Worm (Caenorhabditis elegans) whole organism, late embryonic: ENCODE results near the gene C05E11.2.

Experiments
- F13H6.1 ChIP-seq: sonication (generic microtip); optimal IDR thresholded peaks from 2 replicates; lab custom pipeline; 2016; ENCODE audit warnings: missing genetic modification characterization, missing compliant biosample characterization
- ama-1 ChIP-seq: fragments of 150-350 bp; optimal IDR thresholded peaks from 2 replicates; lab custom pipeline; 2014
- dmd-4 ChIP-seq: sonication (generic microtip); optimal IDR thresholded peaks from 2 replicates; lab custom pipeline; 2016; ENCODE audit warnings: borderline replicate concordance, missing genetic modification characterization, missing compliant biosample characterization
- pax-1 ChIP-seq: fragments of 150-350 bp; optimal IDR thresholded peaks from 2 replicates; lab custom pipeline; 2014; ENCODE audit warnings: missing biosample characterization, missing genetic modification characterization
- pqm-1 ChIP-seq: sonication (generic microtip); optimal IDR thresholded peaks from 2 replicates; lab custom pipeline; 2016; ENCODE audit warnings: missing genetic modification characterization, missing compliant biosample characterization
- tbx-2 ChIP-seq: sonication (generic microtip); optimal IDR thresholded peaks from 2 replicates; lab custom pipeline; 2016; ENCODE audit warnings: missing genetic modification characterization, missing compliant biosample characterization

ce11 chrX:4569276-4569675, 17.4 kb upstream of the C05E11.2 start:
- no peak for TF ChIP-seq pax-1 (tag; lab: Kevin White, UChicago)
- no peak for TF ChIP-seq ama-1 (lab: Kevin White, UChicago)
- no peak for TF ChIP-seq dmd-4 (tag; lab: Kevin White, UChicago)
- no peak for TF ChIP-seq F13H6.1 (tag; lab: Kevin White, UChicago)
- no peak for TF ChIP-seq pqm-1 (tag; lab: Kevin White, UChicago)
- TF ChIP-seq tbx-2 (tag; lab: Kevin White, UChicago) = no peak
